Fruit fly (Drosophila melanogaster): ENCODE measurements around the gene Muc30E.

Muc30E gene

dm6 chr2L:9862964-9863363 is 40.0 kb downstream of the Muc30E start:
- TF ChIP-seq CG8478 (optimal IDR thresholded peaks at IDR 0.05) (no peak), pan (optimal IDR thresholded peaks at IDR 0.05) (no peak), Dll (optimal IDR thresholded peaks at IDR 0.05) (no peak), EcR (GFP tag; optimal IDR thresholded peaks at IDR 0.05) (no peak), usp (GFP tag; optimal IDR thresholded peaks at IDR 0.05) (no peak), psq (optimal IDR thresholded peaks at IDR 0.05) (no peak)

dm6 chr2L:9850788-9851187 is 52.1 kb downstream of the Muc30E start:
- TF ChIP-seq CG8478 (optimal IDR thresholded peaks at IDR 0.05), result no peak
- no peak for TF ChIP-seq EcR (GFP tag; optimal IDR thresholded peaks at IDR 0.05)
- no peak for TF ChIP-seq Dll (optimal IDR thresholded peaks at IDR 0.05)
- TF ChIP-seq pan (optimal IDR thresholded peaks at IDR 0.05), result no peak
- no peak for TF ChIP-seq usp (GFP tag; optimal IDR thresholded peaks at IDR 0.05)
- TF ChIP-seq psq (optimal IDR thresholded peaks at IDR 0.05), result no peak

Measured in whole organism.